Fruit fly (Drosophila melanogaster) whole organism, prepupa: ENCODE results near the gene BHD.

Source experiments
- CG10631 ChIP-seq: fragments of 200-800 bp; sonication (Bioruptor generic); optimal IDR thresholded peaks from 2 replicates; lab custom pipeline; 2016; ENCODE audit warnings: missing biosample characterization, missing genetic modification characterization
- CG11294 ChIP-seq: fragments of 200-800 bp; sonication (Bioruptor generic); IDR thresholded peaks from 2 replicates; pipeline ENCODE4 v1.3.6; 2022; ENCODE audit warnings: missing biosample characterization, missing genetic modification characterization
- CG11902 ChIP-seq: fragments of 200-800 bp; sonication (Bioruptor generic); optimal IDR thresholded peaks from 3 replicates; lab custom pipeline; 2016; ENCODE audit warnings: missing biosample characterization, missing genetic modification characterization
- CG15336 ChIP-seq: fragments of 200-800 bp; sonication (Bioruptor generic); IDR thresholded peaks from 2 replicates; pipeline ENCODE4 v1.3.6; 2022; ENCODE audit warnings: missing biosample characterization, missing genetic modification characterization
- CG1621 ChIP-seq: fragments of 200-800 bp; sonication (Bioruptor generic); optimal IDR thresholded peaks from 3 replicates; lab custom pipeline; 2018; ENCODE audit warnings: missing biosample characterization, mild to moderate bottlenecking, missing genetic modification characterization
- CG16779 ChIP-seq: fragments of 200-800 bp; sonication (Bioruptor generic); optimal IDR thresholded peaks from 3 replicates; lab custom pipeline; 2017; ENCODE audit warnings: missing biosample characterization, mild to moderate bottlenecking, missing genetic modification characterization
- CG3032 ChIP-seq: fragments of 200-800 bp; optimal IDR thresholded peaks from 2 replicates; lab custom pipeline; 2019; ENCODE audit warnings: missing biosample characterization, mild to moderate bottlenecking, missing genetic modification characterization, moderate library complexity
- CG31627 ChIP-seq: fragments of 200-800 bp; sonication (Bioruptor generic); optimal IDR thresholded peaks from 3 replicates; lab custom pipeline; 2016; ENCODE audit warnings: missing biosample characterization, missing genetic modification characterization
- CG32006 ChIP-seq: fragments of 200-800 bp; sonication (Bioruptor generic); optimal IDR thresholded peaks from 3 replicates; lab custom pipeline; 2017; ENCODE audit warnings: missing biosample characterization, mild to moderate bottlenecking, missing genetic modification characterization
- CG34406 ChIP-seq: fragments of 200-800 bp; sonication (Bioruptor generic); optimal IDR thresholded peaks from 3 replicates; lab custom pipeline; 2016; ENCODE audit warnings: missing biosample characterization, missing genetic modification characterization
- CG3919 ChIP-seq: fragments of 200-800 bp; sonication (Bioruptor generic); optimal IDR thresholded peaks from 3 replicates; lab custom pipeline; 2016; ENCODE audit warnings: missing biosample characterization, missing genetic modification characterization
- CG4318 ChIP-seq: fragments of 200-800 bp; sonication (Bioruptor generic); optimal IDR thresholded peaks from 3 replicates; lab custom pipeline; 2017; ENCODE audit warnings: missing biosample characterization, mild to moderate bottlenecking, missing genetic modification characterization
- CG6276 ChIP-seq: fragments of 200-800 bp; sonication (Bioruptor generic); optimal IDR thresholded peaks from 2 replicates; lab custom pipeline; 2017; ENCODE audit warnings: missing biosample characterization, mild to moderate bottlenecking, missing genetic modification characterization
- CG6792 ChIP-seq: fragments of 200-800 bp; sonication (Bioruptor generic); optimal IDR thresholded peaks from 3 replicates; lab custom pipeline; 2016; ENCODE audit warnings: missing biosample characterization, missing genetic modification characterization
- CG6808 ChIP-seq: fragments of 200-800 bp; sonication (Bioruptor generic); optimal IDR thresholded peaks from 3 replicates; lab custom pipeline; 2017; ENCODE audit warnings: missing biosample characterization, missing genetic modification characterization, mild to moderate bottlenecking, moderate library complexity, missing genetic modification reagents
- CG6854 ChIP-seq: fragments of 200-800 bp; sonication (Bioruptor generic); optimal IDR thresholded peaks from 2 replicates; lab custom pipeline; 2017; ENCODE audit warnings: missing biosample characterization, mild to moderate bottlenecking, missing genetic modification characterization
- CG8119 ChIP-seq: fragments of 200-800 bp; sonication (Bioruptor generic); IDR thresholded peaks from 3 replicates; pipeline ENCODE4 v1.3.6; 2022; ENCODE audit warnings: missing biosample characterization, missing genetic modification characterization
- CG8319 ChIP-seq: fragments of 200-800 bp; sonication (Bioruptor generic); optimal IDR thresholded peaks from 3 replicates; lab custom pipeline; 2016; ENCODE audit warnings: missing biosample characterization, missing genetic modification characterization
- CG8632 ChIP-seq: fragments of 200-800 bp; sonication (Bioruptor generic); optimal IDR thresholded peaks from 3 replicates; lab custom pipeline; 2016; ENCODE audit warnings: missing biosample characterization, missing genetic modification characterization
- CG9139 ChIP-seq: fragments of 200-800 bp; sonication (Bioruptor generic); optimal IDR thresholded peaks from 3 replicates; lab custom pipeline; 2017; ENCODE audit warnings: missing biosample characterization, mild to moderate bottlenecking, missing genetic modification characterization
- Eip75B ChIP-seq: fragments of 200-800 bp; sonication (Bioruptor generic); optimal IDR thresholded peaks from 3 replicates; lab custom pipeline; 2016; ENCODE audit warnings: missing biosample characterization, missing genetic modification characterization
- Eip78C ChIP-seq: fragments of 200-800 bp; sonication (Bioruptor generic); peaks from one replicate; lab custom pipeline; 2016; ENCODE audit warnings: missing biosample characterization, missing genetic modification characterization
- Eip93F ChIP-seq: fragments of 200-800 bp; sonication (Bioruptor generic); optimal IDR thresholded peaks from 2 replicates; lab custom pipeline; 2016; ENCODE audit warnings: missing biosample characterization, mild to moderate bottlenecking, missing genetic modification characterization
- Ets21C ChIP-seq: fragments of 200-800 bp; sonication (Bioruptor generic); optimal IDR thresholded peaks from 3 replicates; lab custom pipeline; 2016; ENCODE audit warnings: missing biosample characterization, missing genetic modification characterization
- Ets96B ChIP-seq: fragments of 200-800 bp; optimal IDR thresholded peaks from 2 replicates; lab custom pipeline; 2019; ENCODE audit warnings: missing biosample characterization, mild to moderate bottlenecking, missing genetic modification characterization, moderate library complexity
- Gug ChIP-seq: fragments of 200-800 bp; sonication (Bioruptor generic); IDR thresholded peaks from 2 replicates; pipeline ENCODE4 v1.3.6; 2022; ENCODE audit warnings: missing biosample characterization, missing genetic modification characterization
- Hr39 ChIP-seq: fragments of 200-800 bp; sonication (Bioruptor generic); optimal IDR thresholded peaks from 2 replicates; lab custom pipeline; 2016; ENCODE audit warnings: missing biosample characterization, missing genetic modification characterization
- Hr4 ChIP-seq: fragments of 200-800 bp; sonication (Bioruptor generic); optimal IDR thresholded peaks from 3 replicates; lab custom pipeline; 2016; ENCODE audit warnings: missing biosample characterization, missing genetic modification characterization
- Met ChIP-seq: fragments of 200-800 bp; sonication (Bioruptor generic); optimal IDR thresholded peaks from 3 replicates; lab custom pipeline; 2016; ENCODE audit warnings: missing biosample characterization, missing genetic modification characterization
- OdsH ChIP-seq: fragments of 200-800 bp; sonication (Bioruptor generic); optimal IDR thresholded peaks from 3 replicates; lab custom pipeline; 2016; ENCODE audit warnings: missing biosample characterization, missing genetic modification characterization
- Smox ChIP-seq: fragments of 200-800 bp; sonication (Bioruptor generic); optimal IDR thresholded peaks from 3 replicates; lab custom pipeline; 2016; ENCODE audit warnings: missing biosample characterization, missing genetic modification characterization
- Sox102F ChIP-seq: fragments of 200-800 bp; sonication (Bioruptor generic); optimal IDR thresholded peaks from 2 replicates; lab custom pipeline; 2016; ENCODE audit warnings: missing biosample characterization, mild to moderate bottlenecking, missing genetic modification characterization
- Sox14 ChIP-seq: fragments of 200-800 bp; sonication (Bioruptor generic); optimal IDR thresholded peaks from 3 replicates; lab custom pipeline; 2016; ENCODE audit warnings: missing biosample characterization, missing genetic modification characterization
- achi ChIP-seq: fragments of 200-800 bp; sonication (Bioruptor generic); optimal IDR thresholded peaks from 3 replicates; lab custom pipeline; 2016; ENCODE audit warnings: missing biosample characterization, missing genetic modification characterization
- acj6 ChIP-seq: fragments of 200-800 bp; sonication (Bioruptor generic); optimal IDR thresholded peaks from 3 replicates; lab custom pipeline; 2016; ENCODE audit warnings: missing biosample characterization, missing genetic modification characterization
- cyc ChIP-seq: fragments of 200-800 bp; sonication (Bioruptor generic); optimal IDR thresholded peaks from 3 replicates; lab custom pipeline; 2016; ENCODE audit warnings: missing biosample characterization, missing genetic modification characterization
- dsx ChIP-seq: fragments of 200-800 bp; optimal IDR thresholded peaks from 3 replicates; lab custom pipeline; 2019; ENCODE audit warnings: missing biosample characterization, mild to moderate bottlenecking, missing genetic modification characterization, moderate library complexity; ENCODE audit not compliant: poor library complexity, severe bottlenecking
- eg ChIP-seq: fragments of 200-800 bp; sonication (Bioruptor generic); IDR thresholded peaks from 3 replicates; pipeline ENCODE4 v1.3.6; 2022; ENCODE audit warnings: missing biosample characterization, missing genetic modification characterization
- esn ChIP-seq: fragments of 200-800 bp; sonication (Bioruptor generic); optimal IDR thresholded peaks from 2 replicates; lab custom pipeline; 2016; ENCODE audit warnings: missing biosample characterization, mild to moderate bottlenecking, missing genetic modification characterization, moderate library complexity
- fd85E ChIP-seq: fragments of 200-800 bp; sonication (Bioruptor generic); optimal IDR thresholded peaks from 3 replicates; lab custom pipeline; 2016; ENCODE audit warnings: missing biosample characterization, missing genetic modification characterization
- fkh ChIP-seq: fragments of 200-800 bp; sonication (Bioruptor generic); optimal IDR thresholded peaks from 3 replicates; lab custom pipeline; 2017; ENCODE audit warnings: missing biosample characterization, mild to moderate bottlenecking, missing genetic modification characterization, moderate library complexity
- lz ChIP-seq: fragments of 200-800 bp; sonication (Bioruptor generic); optimal IDR thresholded peaks from 3 replicates; lab custom pipeline; 2016; ENCODE audit warnings: missing biosample characterization, missing genetic modification characterization
- net ChIP-seq: fragments of 200-800 bp; sonication (Bioruptor generic); optimal IDR thresholded peaks from 3 replicates; lab custom pipeline; 2016; ENCODE audit warnings: missing biosample characterization, missing genetic modification characterization
- pdm3 ChIP-seq: fragments of 200-800 bp; sonication (Bioruptor generic); optimal IDR thresholded peaks from 3 replicates; lab custom pipeline; 2016; ENCODE audit warnings: missing biosample characterization, missing genetic modification characterization
- spab ChIP-seq: fragments of 200-800 bp; sonication (Bioruptor generic); optimal IDR thresholded peaks from 2 replicates; lab custom pipeline; 2017; ENCODE audit warnings: missing biosample characterization, mild to moderate bottlenecking, missing genetic modification characterization, missing genetic modification reagents
- topi ChIP-seq: fragments of 200-800 bp; sonication (Bioruptor generic); optimal IDR thresholded peaks from 3 replicates; lab custom pipeline; 2016; ENCODE audit warnings: missing biosample characterization, missing genetic modification characterization

BHD gene

DNA sequence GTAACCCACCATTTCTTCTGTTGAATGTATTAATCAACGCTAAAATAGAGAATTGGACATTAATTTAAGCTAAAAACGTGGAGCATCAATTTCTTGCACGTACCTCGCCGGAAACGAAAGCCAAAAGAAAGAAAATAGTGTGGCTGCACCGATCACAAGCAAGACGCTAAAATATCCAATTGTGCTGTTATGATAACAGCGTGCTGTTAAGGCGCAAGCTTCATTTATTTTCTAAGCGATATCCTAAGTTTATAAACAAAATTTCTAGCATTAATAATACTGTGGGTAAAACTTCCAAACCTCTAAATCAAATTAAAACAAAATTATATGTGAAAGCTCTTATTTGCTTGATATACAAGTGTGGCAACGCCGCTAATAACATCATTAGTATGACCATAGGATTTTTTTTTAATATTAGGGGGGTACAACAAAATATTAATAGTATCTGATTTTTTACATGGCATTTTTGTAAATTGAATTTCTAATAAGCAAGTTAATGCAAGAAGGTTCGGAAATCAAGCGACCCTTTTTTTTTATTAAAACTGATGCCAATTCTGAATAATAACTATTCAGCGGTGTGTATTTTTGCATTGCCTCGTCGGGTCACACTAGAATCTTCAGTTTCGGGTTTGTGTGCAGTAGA, 3.0 kb downstream of the BHD start, which contains the start of the genes RpL18 and Neos (continued):
- TF ChIP-seq CG9139 (GFP tag; lab: Kevin White, UChicago) (no peak), Eip78C (GFP tag; lab: Kevin White, UChicago) (peak; percentile 93), dsx (peak; percentile 18), cyc (GFP tag; lab: Kevin White, UChicago) (peak; percentile 56), Hr39 (peak; percentile 57), Sox14 (GFP tag; lab: Kevin White, UChicago) (peak; percentile 73), CG10631 (peak; percentile 73), eg (peak; percentile 77), lz (GFP tag; lab: Kevin White, UChicago) (peak; percentile 68)

DNA sequence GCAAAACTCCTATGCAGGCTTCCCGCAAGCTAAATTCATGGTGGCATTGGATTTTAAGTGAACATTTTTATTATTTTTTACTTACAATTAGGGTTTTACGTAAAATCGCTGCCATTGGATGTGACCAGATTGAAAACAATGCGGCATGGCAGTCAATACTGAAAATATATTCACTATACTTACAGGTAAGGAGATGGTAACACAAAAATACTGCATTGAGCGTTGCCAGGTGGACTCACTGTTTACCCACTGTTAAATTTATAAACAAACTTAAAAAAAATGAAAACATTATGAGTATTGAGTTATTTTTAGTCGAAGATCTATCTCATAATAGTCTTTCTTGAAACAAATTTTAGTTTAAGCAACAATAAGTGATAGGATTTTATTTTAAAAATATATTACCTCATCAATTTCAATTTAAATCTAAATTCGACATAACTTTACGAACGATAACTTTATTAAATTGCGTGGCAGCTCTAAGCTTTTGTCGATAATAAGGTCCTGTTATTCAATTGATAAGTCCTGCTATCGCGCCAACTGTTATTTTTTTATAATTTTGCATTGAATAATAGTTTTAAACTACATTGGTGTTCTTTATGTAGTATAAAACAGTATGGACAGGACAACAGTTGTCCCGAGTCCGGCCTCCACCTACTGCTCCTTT, 5.6 kb downstream of the BHD start, which contains the start of the genes mRpL50 and mei-P22:
Gene mRpL50 (minus strand): TSS at position 159 of the 664 bp plus-strand sequence.
Gene mei-P22 (plus strand): TSS at position 614 of the 664 bp plus-strand sequence.
- TF ChIP-seq CG6276 (GFP tag; lab: Kevin White, UChicago) = no peak
- TF ChIP-seq Ets21C (GFP tag; lab: Kevin White, UChicago) = no peak
- no peak for TF ChIP-seq Eip93F
- no peak for TF ChIP-seq CG11294 (GFP tag; lab: Robert Waterston, UW)
- TF ChIP-seq Hr4 (GFP tag; lab: Kevin White, UChicago) = peak; percentile 21
- TF ChIP-seq CG4318 (GFP tag; lab: Kevin White, UChicago) = no peak
- no peak for TF ChIP-seq Ets96B (tag; lab: Kevin White, UChicago)
- TF ChIP-seq CG32006 (GFP tag; lab: Kevin White, UChicago) = no peak
- TF ChIP-seq Met (GFP tag; lab: Kevin White, UChicago) = peak; percentile 11
- TF ChIP-seq CG6854 (GFP tag; lab: Kevin White, UChicago) = no peak
- peak; percentile 4 for TF ChIP-seq acj6
- peak; percentile 1 for TF ChIP-seq Smox (GFP tag; lab: Kevin White, UChicago)
- TF ChIP-seq fd85E (GFP tag; lab: Kevin White, UChicago) = no peak
- no peak for TF ChIP-seq Gug
- TF ChIP-seq CG31627 (GFP tag; lab: Kevin White, UChicago) = peak; percentile 28
- peak; percentile 44 for TF ChIP-seq pdm3 (GFP tag; lab: Kevin White, UChicago)
- TF ChIP-seq CG15336 = no peak
- TF ChIP-seq lz (GFP tag; lab: Kevin White, UChicago) = peak; percentile 31
- no peak for TF ChIP-seq CG8319 (GFP tag; lab: Kevin White, UChicago)
- TF ChIP-seq CG11902 (GFP tag; lab: Kevin White, UChicago) = no peak
- no peak for TF ChIP-seq CG8119 (GFP tag; lab: Robert Waterston, UW)
- peak; percentile 24 for TF ChIP-seq OdsH (GFP tag; lab: Kevin White, UChicago)
- TF ChIP-seq CG1621 = no peak
- TF ChIP-seq topi = peak; percentile 9
- no peak for TF ChIP-seq net (GFP tag; lab: Kevin White, UChicago)
- TF ChIP-seq achi (GFP tag; lab: Kevin White, UChicago) = no peak
- peak; percentile 38 for TF ChIP-seq esn (GFP tag; lab: Kevin White, UChicago)
- peak; percentile 2 for TF ChIP-seq CG3032 (tag; lab: Kevin White, UChicago)
- TF ChIP-seq Sox14 (GFP tag; lab: Kevin White, UChicago) = peak; percentile 15
- peak; percentile 7 for TF ChIP-seq CG6792 (GFP tag; lab: Kevin White, UChicago)
- TF ChIP-seq Hr39 = peak; percentile 37
- no peak for TF ChIP-seq CG3919 (GFP tag; lab: Kevin White, UChicago)
- no peak for TF ChIP-seq CG16779
- peak; percentile 5 for TF ChIP-seq Eip75B (GFP tag; lab: Kevin White, UChicago)
- peak; percentile 5 for TF ChIP-seq CG10631
- peak; percentile 93 for TF ChIP-seq fkh
- TF ChIP-seq CG34406 (GFP tag; lab: Kevin White, UChicago) = no peak
- TF ChIP-seq Eip78C (GFP tag; lab: Kevin White, UChicago) = peak; percentile 54
- TF ChIP-seq CG6808 = no peak
- TF ChIP-seq CG8632 (GFP tag; lab: Kevin White, UChicago) = no peak
- TF ChIP-seq dsx = no peak
- TF ChIP-seq spab = no peak
- no peak for TF ChIP-seq Sox102F (GFP tag; lab: Kevin White, UChicago)
- TF ChIP-seq CG9139 (GFP tag; lab: Kevin White, UChicago) = no peak
- TF ChIP-seq, all 60 proteins: peak for 18
